Fruit fly (Drosophila melanogaster) whole organism, embryonic: Measurements from ENCODE around the gene CG32276.

ENCODE experiments used
- Abd-B ChIP-seq: fragments of 200-800 bp; sonication (Bioruptor generic); optimal IDR thresholded peaks from 2 replicates; lab custom pipeline; 2018; ENCODE audit warnings: missing biosample characterization, mild to moderate bottlenecking, missing genetic modification characterization, moderate library complexity
- CG10209 ChIP-seq: fragments of 200-800 bp; sonication (Bioruptor generic); optimal IDR thresholded peaks from 3 replicates; lab custom pipeline; 2017; ENCODE audit warnings: missing biosample characterization, mild to moderate bottlenecking, missing genetic modification characterization, missing genetic modification reagents
- CG10565 ChIP-seq: fragments of 200-800 bp; sonication (Bioruptor generic); optimal IDR thresholded peaks from 3 replicates; lab custom pipeline; 2016; ENCODE audit warnings: missing biosample characterization, mild to moderate bottlenecking, missing genetic modification characterization
- CG12071 ChIP-seq: fragments of 200-800 bp; sonication (Bioruptor generic); optimal IDR thresholded peaks from 3 replicates; lab custom pipeline; 2018; ENCODE audit warnings: missing biosample characterization, mild to moderate bottlenecking, missing genetic modification characterization
- CG12769 ChIP-seq: fragments of 200-800 bp; sonication (Bioruptor generic); optimal IDR thresholded peaks from 2 replicates; lab custom pipeline; 2019; ENCODE audit warnings: missing biosample characterization, mild to moderate bottlenecking, missing genetic modification characterization, moderate library complexity
- CG13424 ChIP-seq: fragments of 200-800 bp; sonication (Bioruptor generic); optimal IDR thresholded peaks from 2 replicates; lab custom pipeline; 2019; ENCODE audit warnings: missing biosample characterization, mild to moderate bottlenecking, missing genetic modification characterization, moderate library complexity
- CG13894 ChIP-seq: fragments of 200-800 bp; sonication (Bioruptor generic); optimal IDR thresholded peaks from 3 replicates; lab custom pipeline; 2018; ENCODE audit warnings: missing biosample characterization, mild to moderate bottlenecking, missing genetic modification characterization, moderate library complexity
- CG14014 ChIP-seq: fragments of 200-800 bp; sonication (Bioruptor generic); IDR thresholded peaks from 2 replicates; pipeline ENCODE4 v1.3.6; 2022; ENCODE audit warnings: missing biosample characterization, missing genetic modification characterization
- CG14050 ChIP-seq: fragments of 200-800 bp; sonication (Bioruptor generic); IDR thresholded peaks from 3 replicates; pipeline ENCODE4 v1.3.6; 2022; ENCODE audit warnings: missing biosample characterization, missing genetic modification characterization
- CG2712 ChIP-seq: fragments of 200-800 bp; optimal IDR thresholded peaks from 3 replicates; lab custom pipeline; 2019; ENCODE audit warnings: missing biosample characterization, mild to moderate bottlenecking, missing genetic modification characterization, moderate library complexity
- CG2875 ChIP-seq: fragments of 200-800 bp; sonication (Bioruptor generic); optimal IDR thresholded peaks from 2 replicates; lab custom pipeline; 2017; ENCODE audit warnings: missing biosample characterization, mild to moderate bottlenecking, missing genetic modification characterization, missing genetic modification reagents
- CG33213 ChIP-seq: fragments of 200-800 bp; sonication (Bioruptor generic); optimal IDR thresholded peaks from 3 replicates; lab custom pipeline; 2016; ENCODE audit warnings: missing biosample characterization, missing genetic modification characterization
- CG4360 ChIP-seq: fragments of 200-800 bp; sonication (Bioruptor generic); IDR thresholded peaks from 2 replicates; pipeline ENCODE4 v1.3.6; 2022; ENCODE audit warnings: missing biosample characterization, missing genetic modification characterization
- CG4424 ChIP-seq: fragments of 200-800 bp; sonication (Bioruptor generic); optimal IDR thresholded peaks from 3 replicates; lab custom pipeline; 2016; ENCODE audit warnings: missing biosample characterization, missing genetic modification characterization
- CG4707 ChIP-seq: fragments of 200-800 bp; sonication (Bioruptor generic); optimal IDR thresholded peaks from 2 replicates; lab custom pipeline; 2018; ENCODE audit warnings: missing biosample characterization, mild to moderate bottlenecking, missing genetic modification characterization, moderate library complexity
- CG4820 ChIP-seq: fragments of 200-800 bp; sonication (Bioruptor generic); optimal IDR thresholded peaks from 3 replicates; lab custom pipeline; 2016; ENCODE audit warnings: missing biosample characterization, missing genetic modification characterization
- CG5245 ChIP-seq: fragments of 200-800 bp; sonication (Bioruptor generic); optimal IDR thresholded peaks from 3 replicates; lab custom pipeline; 2016; ENCODE audit warnings: missing biosample characterization, missing genetic modification characterization
- CG6254 ChIP-seq: fragments of 200-800 bp; sonication (Bioruptor generic); optimal IDR thresholded peaks from 3 replicates; lab custom pipeline; 2017; ENCODE audit warnings: mild to moderate bottlenecking, missing biosample characterization, missing genetic modification reagents, missing genetic modification characterization
- CG6854 ChIP-seq: fragments of 200-800 bp; sonication (Bioruptor generic); optimal IDR thresholded peaks from 3 replicates; lab custom pipeline; 2017; ENCODE audit warnings: missing biosample characterization, mild to moderate bottlenecking, missing genetic modification characterization
- CG7556 ChIP-seq: fragments of 200-800 bp; sonication (Bioruptor generic); optimal IDR thresholded peaks from 2 replicates; lab custom pipeline; 2017; ENCODE audit warnings: missing biosample characterization, mild to moderate bottlenecking, missing genetic modification characterization
- CG7786 ChIP-seq: fragments of 200-800 bp; sonication (Bioruptor generic); optimal IDR thresholded peaks from 2 replicates; lab custom pipeline; 2016; ENCODE audit warnings: missing biosample characterization, missing genetic modification characterization
- CG8089 ChIP-seq: fragments of 200-800 bp; sonication (Bioruptor generic); optimal IDR thresholded peaks from 3 replicates; lab custom pipeline; 2016; ENCODE audit warnings: missing biosample characterization, missing genetic modification characterization
- CG8765 ChIP-seq: fragments of 200-800 bp; sonication (Bioruptor generic); IDR thresholded peaks from 2 replicates; pipeline ENCODE4 v1.3.6; 2022; ENCODE audit warnings: missing biosample characterization, missing genetic modification characterization
- CG9817 ChIP-seq: fragments of 200-800 bp; sonication (Bioruptor generic); optimal IDR thresholded peaks from 2 replicates; lab custom pipeline; 2018; ENCODE audit warnings: missing biosample characterization, mild to moderate bottlenecking, missing genetic modification characterization, moderate library complexity
- Fer3 ChIP-seq: fragments of 200-800 bp; sonication (Bioruptor generic); optimal IDR thresholded peaks from 2 replicates; lab custom pipeline; 2018; ENCODE audit warnings: missing biosample characterization, mild to moderate bottlenecking, missing genetic modification characterization, moderate library complexity
- HmgD ChIP-seq: fragments of 200-800 bp; sonication (Bioruptor generic); optimal IDR thresholded peaks from 3 replicates; lab custom pipeline; 2016; ENCODE audit warnings: missing biosample characterization, missing genetic modification characterization
- Lhr ChIP-seq: fragments of 200-800 bp; sonication (Bioruptor generic); optimal IDR thresholded peaks from 3 replicates; lab custom pipeline; 2017; ENCODE audit warnings: mild to moderate bottlenecking, missing biosample characterization, missing genetic modification reagents, missing genetic modification characterization
- Mad ChIP-seq: fragments of 200-800 bp; sonication (Bioruptor generic); optimal IDR thresholded peaks from 2 replicates; lab custom pipeline; 2016; ENCODE audit warnings: missing biosample characterization, missing genetic modification characterization
- Mrtf ChIP-seq: fragments of 200-800 bp; sonication (Bioruptor generic); IDR thresholded peaks from 3 replicates; pipeline ENCODE4 v1.3.6; 2022; ENCODE audit warnings: missing biosample characterization, missing genetic modification characterization
- NC2α ChIP-seq: fragments of 200-800 bp; sonication (Bioruptor generic); optimal IDR thresholded peaks from 2 replicates; lab custom pipeline; 2016; ENCODE audit warnings: missing biosample characterization, missing genetic modification characterization
- Opbp ChIP-seq: fragments of 200-800 bp; sonication (Bioruptor generic); IDR thresholded peaks from 3 replicates; pipeline ENCODE4 v1.3.6; 2022; ENCODE audit warnings: missing biosample characterization, missing genetic modification characterization; ENCODE audit not compliant: partially characterized antibody
- TFAM ChIP-seq: fragments of 200-800 bp; sonication (Bioruptor generic); optimal IDR thresholded peaks from 2 replicates; lab custom pipeline; 2017; ENCODE audit warnings: missing biosample characterization, missing genetic modification characterization, inconsistent platforms
- Taf1 ChIP-seq: fragments of 200-800 bp; sonication (Bioruptor generic); IDR thresholded peaks from 2 replicates; pipeline ENCODE4 v1.3.6; 2022; ENCODE audit warnings: missing biosample characterization, missing genetic modification characterization
- btn ChIP-seq: fragments of 200-800 bp; sonication (Bioruptor generic); optimal IDR thresholded peaks from 2 replicates; lab custom pipeline; 2016; ENCODE audit warnings: missing biosample characterization, missing genetic modification characterization
- cwo ChIP-seq: fragments of 200-800 bp; sonication (Bioruptor generic); optimal IDR thresholded peaks from 3 replicates; lab custom pipeline; 2017; ENCODE audit warnings: missing biosample characterization, missing genetic modification characterization, mild to moderate bottlenecking, moderate library complexity, missing genetic modification reagents
- dmrt11E ChIP-seq: fragments of 200-800 bp; sonication (Bioruptor generic); optimal IDR thresholded peaks from 3 replicates; lab custom pipeline; 2018; ENCODE audit warnings: missing biosample characterization, mild to moderate bottlenecking, missing genetic modification characterization, moderate library complexity
- fd64A ChIP-seq: fragments of 200-800 bp; sonication (Bioruptor generic); optimal IDR thresholded peaks from 3 replicates; lab custom pipeline; 2018; ENCODE audit warnings: missing biosample characterization, mild to moderate bottlenecking, missing genetic modification characterization
- fru ChIP-seq: fragments of >200 bp; optimal IDR thresholded peaks from 2 replicates; lab custom pipeline; 2017
- gsb ChIP-seq: fragments of 200-800 bp; sonication (Bioruptor generic); IDR thresholded peaks from 2 replicates; pipeline ENCODE4 v1.3.6; 2022; ENCODE audit warnings: missing biosample characterization, missing genetic modification characterization
- insv ChIP-seq, 2 experiments: fragments of 200-800 bp; sonication (Bioruptor generic); optimal IDR thresholded peaks; 3 replicates each; lab custom pipeline; 2016 to 2018; ENCODE audit warnings: missing biosample characterization in 2 of 2, missing genetic modification characterization in 2 of 2
- kay ChIP-seq: fragments of 200-800 bp; sonication (Bioruptor generic); optimal IDR thresholded peaks from 2 replicates; lab custom pipeline; 2016; ENCODE audit warnings: missing biosample characterization, missing genetic modification characterization
- lbe ChIP-seq: fragments of 200-800 bp; sonication (Bioruptor generic); optimal IDR thresholded peaks from 2 replicates; lab custom pipeline; 2016; ENCODE audit warnings: missing biosample characterization, mild to moderate bottlenecking, missing genetic modification characterization
- nom ChIP-seq: fragments of 200-800 bp; sonication (Bioruptor generic); optimal IDR thresholded peaks from 2 replicates; lab custom pipeline; 2017; ENCODE audit warnings: missing biosample characterization, missing genetic modification characterization, mild to moderate bottlenecking, moderate library complexity, missing genetic modification reagents
- pho ChIP-seq: fragments of 200-800 bp; sonication (Bioruptor generic); optimal IDR thresholded peaks from 2 replicates; lab custom pipeline; 2016; ENCODE audit warnings: missing biosample characterization, missing genetic modification characterization
- pum ChIP-seq: fragments of 200-800 bp; sonication (Bioruptor generic); optimal IDR thresholded peaks from 2 replicates; lab custom pipeline; 2016; ENCODE audit warnings: missing biosample characterization, missing genetic modification characterization
- ranshi ChIP-seq: fragments of 200-800 bp; sonication (Bioruptor generic); IDR thresholded peaks from 2 replicates; pipeline ENCODE4 v1.3.6; 2022; ENCODE audit warnings: missing biosample characterization, missing genetic modification characterization
- stwl ChIP-seq: fragments of 200-800 bp; sonication (Bioruptor generic); optimal IDR thresholded peaks from 3 replicates; lab custom pipeline; 2018; ENCODE audit warnings: missing biosample characterization, mild to moderate bottlenecking, missing genetic modification characterization, moderate library complexity
- usp ChIP-seq: fragments of >200 bp; optimal IDR thresholded peaks from 2 replicates; lab custom pipeline; 2017; ENCODE audit warnings: missing biosample characterization, missing genetic modification characterization
- zfh1 ChIP-seq: fragments of 200-800 bp; sonication (Bioruptor generic); IDR thresholded peaks from 3 replicates; pipeline ENCODE4 v1.3.6; 2022; ENCODE audit warnings: missing biosample characterization, missing genetic modification characterization

The CG32276 gene

DNA sequence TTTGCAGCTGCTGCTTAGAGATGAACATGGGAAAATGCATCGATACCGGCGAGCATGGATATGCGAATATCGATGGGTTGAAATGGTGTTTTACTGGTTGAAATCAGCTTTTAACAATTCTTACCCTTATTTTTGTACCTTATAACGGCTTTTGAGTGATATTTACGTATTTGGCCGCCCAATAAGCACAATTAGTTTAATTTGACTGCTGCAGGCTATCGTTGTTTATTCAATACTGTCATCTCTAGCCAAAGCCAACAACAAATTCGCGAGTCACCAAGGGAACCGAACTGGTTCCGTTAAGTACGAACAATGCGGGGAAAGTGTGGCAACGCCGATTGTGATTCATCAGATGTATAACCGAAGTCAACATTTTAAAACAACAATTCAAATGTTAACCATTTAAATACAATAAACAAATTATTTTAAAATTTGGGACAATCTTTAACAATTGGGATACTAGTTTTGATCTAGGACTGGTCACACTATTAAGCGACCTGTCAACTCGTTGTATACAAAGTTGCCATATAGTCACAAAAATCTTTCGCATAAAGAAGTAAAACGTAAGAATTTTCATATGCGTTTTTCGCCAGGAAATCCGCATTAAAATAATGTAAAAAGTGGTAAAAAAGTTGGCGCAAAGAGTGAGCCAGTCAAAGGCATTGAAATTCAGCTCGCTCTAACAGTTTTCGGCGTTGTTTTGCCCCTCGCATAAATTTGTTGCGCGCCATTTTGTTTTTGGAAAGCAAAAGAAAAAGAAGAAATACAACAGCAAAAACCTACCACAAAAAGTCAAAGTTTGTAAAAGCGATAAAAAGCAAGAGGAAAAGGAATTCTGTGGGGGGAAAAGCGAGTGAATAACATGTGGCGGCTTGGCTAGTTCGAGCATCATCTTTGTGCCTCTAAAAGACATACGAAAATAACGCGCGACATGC is 50.5 kb downstream of the CG32276 start, which contains the start of the genes Usp5 and BtbVII (continued):
- TF ChIP-seq CG4707 (GFP tag; lab: Kevin White, UChicago) (no peak), CG7786 (peak; percentile 56), CG8765 (GFP tag; lab: Robert Waterston, UW) (0 out of 2 replicates have a peak, but pooled peaks have one; percentile 54), CG14050 (GFP tag; lab: Robert Waterston, UW) (no peak), stwl (peak; percentile 61), HmgD (GFP tag; lab: Kevin White, UChicago) (peak; percentile 58), Abd-B (GFP tag; lab: Kevin White, UChicago) (no peak), CG12071 (GFP tag; lab: Kevin White, UChicago) (no peak), CG6854 (GFP tag; lab: Kevin White, UChicago) (no peak), CG14014 (GFP tag; lab: Robert Waterston, UW) (peak; percentile 34; the same call in 1 of the 2 replicates), Opbp (GFP tag; lab: Robert Waterston, UW) (peak; percentile 87; the same call in 2 of the 3 replicates), usp (no peak), lbe (peak; percentile 4), CG8089 (GFP tag; lab: Kevin White, UChicago) (peak; percentile 1), Fer3 (peak; percentile 50), CG4424 (GFP tag; lab: Kevin White, UChicago) (peak; percentile 28), gsb (no peak), Lhr (GFP tag; lab: Kevin White, UChicago) (peak; percentile 72), btn (peak; percentile 18), pho (peak; percentile 57), CG7556 (GFP tag; lab: Kevin White, UChicago) (no peak), CG12769 (tag; lab: Kevin White, UChicago) (peak; percentile 78), TFAM (GFP tag; lab: Kevin White, UChicago) (no peak), zfh1 (GFP tag; lab: Robert Waterston, UW) (peak; percentile 62), CG10209 (GFP tag; lab: Kevin White, UChicago) (peak; percentile 56), CG4820 (peak; percentile 37), CG2875 (GFP tag; lab: Kevin White, UChicago) (no peak), Mad (GFP tag; lab: Kevin White, UChicago) (peak; percentile 66), CG33213 (GFP tag; lab: Kevin White, UChicago) (peak; percentile 37), NC2α (no peak), CG13894 (peak; percentile 75), pum (GFP tag; lab: Kevin White, UChicago) (peak; percentile 50), fd64A (GFP tag; lab: Kevin White, UChicago) (no peak), CG13424 (peak; percentile 64), CG9817 (tag; lab: Kevin White, UChicago) (peak; percentile 39), CG5245 (GFP tag; lab: Kevin White, UChicago) (no peak), fru (lab: Kevin White, UChicago) (no peak), kay (GFP tag; lab: Kevin White, UChicago) (peak; percentile 70), insv (GFP tag; optimal IDR thresholded peaks at IDR 0.05; lab: Kevin White, UChicago) (peak in 1 of 2 experiments; percentile 11), CG4360 (peak; percentile 65), dmrt11E (tag; lab: Kevin White, UChicago) (peak; percentile 55), cwo (GFP tag; lab: Kevin White, UChicago) (no peak), CG10565 (GFP tag; lab: Kevin White, UChicago) (no peak), Taf1 (GFP tag; lab: Robert Waterston, UW) (peak; percentile 48), CG2712 (tag; lab: Kevin White, UChicago) (peak; percentile 46), nom (GFP tag; lab: Kevin White, UChicago) (peak; percentile 51), CG6254 (GFP tag; lab: Kevin White, UChicago) (no peak), ranshi (no peak), Mrtf (GFP tag; lab: Robert Waterston, UW) (peak; percentile 57; the same call in 1 of the 3 replicates)
